Fruit fly (Drosophila melanogaster): ENCODE data around the gene Abd-B.

Gene Abd-B

DNA sequence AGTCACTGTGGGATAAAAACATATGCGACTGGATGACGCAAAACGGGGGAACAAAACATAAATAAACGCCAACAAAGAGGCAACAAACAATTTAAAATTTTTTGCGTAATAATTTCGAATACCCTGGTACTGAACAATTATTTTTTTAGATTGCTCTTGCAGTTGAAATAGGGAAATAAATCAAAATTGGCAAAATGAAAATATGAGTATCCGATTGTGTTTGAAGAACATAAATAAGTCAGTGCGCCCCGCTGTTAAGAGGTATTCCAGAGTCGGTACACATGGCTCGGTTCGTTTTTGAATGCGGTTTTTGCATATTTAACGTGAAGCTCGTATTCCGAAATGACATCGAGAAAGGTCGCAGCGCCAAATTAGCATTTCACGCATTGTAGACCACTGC, 13.5 kb upstream of the Abd-B start:
- TF ChIP-seq Ptx1 (GFP tag; IDR thresholded peaks at IDR 0.05) (peak; percentile 26; the same call in 1 of the 2 replicates), prd (optimal IDR thresholded peaks at IDR 0.05) (no peak), prd (GFP tag; IDR thresholded peaks at IDR 0.05) (peak; percentile 37; the same call in 1 of the 3 replicates), Xbp1 (GFP tag; optimal IDR thresholded peaks at IDR 0.05) (peak; percentile 4), lbe (GFP tag; optimal IDR thresholded peaks at IDR 0.05) (peak; percentile 12), vvl (GFP tag; IDR thresholded peaks at IDR 0.05) (peak; percentile 64), gsb-n (tag; optimal IDR thresholded peaks at IDR 0.05) (no peak), CG14441 (GFP tag; IDR thresholded peaks at IDR 0.05) (peak; percentile 52), Med (GFP tag) (peak; percentile 78), Sox100B (GFP tag; optimal IDR thresholded peaks at IDR 0.05) (no peak), CG1647 (GFP tag; optimal IDR thresholded peaks at IDR 0.05) (no peak), seq (GFP tag; IDR thresholded peaks at IDR 0.05) (no peak), dysf (GFP tag; IDR thresholded peaks at IDR 0.05) (0 out of 3 replicates have a peak, but pooled peaks have one; percentile 35), HLH3B (GFP tag; IDR thresholded peaks at IDR 0.05) (peak; percentile 8; the same call in 1 of the 2 replicates), tin (GFP tag; optimal IDR thresholded peaks at IDR 0.05) (no peak), CG11504 (tag; optimal IDR thresholded peaks at IDR 0.05) (peak; percentile 18), HLH54F (GFP tag; optimal IDR thresholded peaks at IDR 0.05) (no peak), hkb (optimal IDR thresholded peaks at IDR 0.05) (no peak), hkb (GFP tag; IDR thresholded peaks at IDR 0.05) (peak; percentile 27; the same call in 1 of the 2 replicates), Atf-2 (GFP tag; optimal IDR thresholded peaks at IDR 0.05) (no peak), bab2 (GFP tag; optimal IDR thresholded peaks at IDR 0.05) (no peak), Sox102F (GFP tag; optimal IDR thresholded peaks at IDR 0.05) (peak; percentile 26), CG2889 (GFP tag; IDR thresholded peaks at IDR 0.05) (no peak), CG30431 (GFP tag; optimal IDR thresholded peaks at IDR 0.05) (no peak), zfh1 (GFP tag; IDR thresholded peaks at IDR 0.05) (0 out of 3 replicates have a peak, but pooled peaks have one; percentile 19), pan (optimal IDR thresholded peaks at IDR 0.05) (no peak), pan (GFP tag; optimal IDR thresholded peaks at IDR 0.05 in 1 of 2, IDR thresholded peaks at IDR 0.05 in 1 of 2) (peak in 1 of 2 experiments; percentile 28), bowl (GFP tag; IDR thresholded peaks at IDR 0.05) (no peak), CG17912 (GFP tag; optimal IDR thresholded peaks at IDR 0.05) (no peak), dan (GFP tag; IDR thresholded peaks at IDR 0.05) (no peak), CG13775 (GFP tag; optimal IDR thresholded peaks at IDR 0.05) (no peak), nerfin-2 (GFP tag; IDR thresholded peaks at IDR 0.05; ENCODE audit: partially characterized antibody) (no peak), gem (tag; optimal IDR thresholded peaks at IDR 0.05) (peak; percentile 19), Hr51 (GFP tag; optimal IDR thresholded peaks at IDR 0.05) (peak in 1 of 2 experiments; percentile 9), croc (GFP tag; conservative IDR thresholded peaks at IDR 0.05) (no peak), CG3847 (GFP tag; IDR thresholded peaks at IDR 0.05) (no peak), row (GFP tag; IDR thresholded peaks at IDR 0.05) (peak; percentile 45), slbo (GFP tag; IDR thresholded peaks at IDR 0.05) (peak; percentile 49; the same call in 1 of the 2 replicates), HHEX (GFP tag; optimal IDR thresholded peaks at IDR 0.05) (no peak), gsb (GFP tag; IDR thresholded peaks at IDR 0.05) (0 out of 2 replicates have a peak, but pooled peaks have one; percentile 14), dmrt99B (tag; optimal IDR thresholded peaks at IDR 0.05) (peak; percentile 29), br (optimal IDR thresholded peaks at IDR 0.05) (no peak), sens-2 (GFP tag; IDR thresholded peaks at IDR 0.05) (no peak), D19B (GFP tag; optimal IDR thresholded peaks at IDR 0.05) (peak; percentile 82)

dm6 chr3R:16984221-16984620, 12.2 kb upstream of the Abd-B start:
- peak; percentile 20 for TF ChIP-seq CTCF (GFP tag; optimal IDR thresholded peaks at IDR 0.05)
- peak; percentile 13; the same call in 1 of the 3 replicates for TF ChIP-seq CG2199 (GFP tag; IDR thresholded peaks at IDR 0.05)
- peak; percentile 98 for TF ChIP-seq CG15601 (tag; optimal IDR thresholded peaks at IDR 0.05)
- TF ChIP-seq HLH4C (GFP tag; IDR thresholded peaks at IDR 0.05; ENCODE audit: partially characterized antibody), result no peak

Measured in whole organism, embryonic.